Worm (Caenorhabditis elegans): Measurements from ENCODE around the gene F59B2.15.

Gene F59B2.15

ce11 chrIII:8984960-8985359 lies 17.5 kb downstream of the F59B2.15 start (continued):
- no peak for TF ChIP-seq dpl-1 (GFP tag; optimal IDR thresholded peaks at IDR 0.05)
- peak; percentile 4 for TF ChIP-seq pha-4 (tag; optimal IDR thresholded peaks at IDR 0.05)
- TF ChIP-seq tbx-9 (tag; optimal IDR thresholded peaks at IDR 0.05; ENCODE audit: borderline replicate concordance) = no peak
- TF ChIP-seq hrde-1 (tag; optimal IDR thresholded peaks at IDR 0.05; ENCODE audit: borderline replicate concordance) = no peak
- no peak for TF ChIP-seq ztf-18 (tag; optimal IDR thresholded peaks at IDR 0.05)
- no peak for TF ChIP-seq F10E7.11 (tag; optimal IDR thresholded peaks at IDR 0.05)
- TF ChIP-seq nfya-2 (GFP tag; IDR thresholded peaks at IDR 0.05) = no peak
- no peak for TF ChIP-seq Y67H2A.10 (GFP tag; conservative IDR thresholded peaks at IDR 0.05)
- no peak for TF ChIP-seq Y53F4B.3 (GFP tag; IDR thresholded peaks at IDR 0.05)
- no peak for TF ChIP-seq F57A8.1 (GFP tag; optimal IDR thresholded peaks at IDR 0.05)
- TF ChIP-seq ceh-40 (GFP tag; IDR thresholded peaks at IDR 0.05) = no peak
- no peak for TF ChIP-seq nfya-1 (tag; optimal IDR thresholded peaks at IDR 0.05; ENCODE audit: borderline replicate concordance, insufficient read depth)
- no peak for TF ChIP-seq sea-2 (GFP tag; IDR thresholded peaks at IDR 0.05)
- no peak for TF ChIP-seq let-607 (tag; optimal IDR thresholded peaks at IDR 0.05)
- TF ChIP-seq F52B5.7 (tag; optimal IDR thresholded peaks at IDR 0.05) = no peak
- TF ChIP-seq xnd-1 (tag; optimal IDR thresholded peaks at IDR 0.05) = no peak
- TF ChIP-seq rpc-1 (optimal IDR thresholded peaks at IDR 0.05) = no peak
- TF ChIP-seq rpc-1 (tag; optimal IDR thresholded peaks at IDR 0.05) = no peak
- no peak for TF ChIP-seq akir-1 (GFP tag; optimal IDR thresholded peaks at IDR 0.05)
- no peak for TF ChIP-seq sptf-2 (GFP tag; optimal IDR thresholded peaks at IDR 0.05)
- no peak for TF ChIP-seq mel-28 (tag; optimal IDR thresholded peaks at IDR 0.05; ENCODE audit: borderline replicate concordance)
- peak; percentile 70 for TF ChIP-seq hmg-1.2 (GFP tag; IDR thresholded peaks at IDR 0.05)
- TF ChIP-seq unc-130 (GFP tag; optimal IDR thresholded peaks at IDR 0.05) = no peak
- TF ChIP-seq nhr-80 (tag; optimal IDR thresholded peaks at IDR 0.05) = no peak
- no peak for TF ChIP-seq lin-54 (GFP tag; optimal IDR thresholded peaks at IDR 0.05)
- TF ChIP-seq snpc-1.1 (tag; optimal IDR thresholded peaks at IDR 0.05; ENCODE audit: insufficient read depth) = no peak
- no peak for TF ChIP-seq athp-1 (tag; optimal IDR thresholded peaks at IDR 0.05)
- no peak for TF ChIP-seq attf-6 (GFP tag; IDR thresholded peaks at IDR 0.05)
- no peak for TF ChIP-seq bed-2 (GFP tag; IDR thresholded peaks at IDR 0.05)
- TF ChIP-seq C06A6.2 (GFP tag; conservative IDR thresholded peaks at IDR 0.05) = no peak
- TF ChIP-seq lag-1 (GFP tag; IDR thresholded peaks at IDR 0.05) = no peak
- no peak for TF ChIP-seq madf-6 (GFP tag; IDR thresholded peaks at IDR 0.05)
- TF ChIP-seq ztf-3 (GFP tag; optimal IDR thresholded peaks at IDR 0.05) = no peak
- no peak for TF ChIP-seq ccch-3 (GFP tag; optimal IDR thresholded peaks at IDR 0.05)
- TF ChIP-seq cebp-2 (GFP tag; IDR thresholded peaks at IDR 0.05) = no peak
- no peak for TF ChIP-seq aptf-2 (GFP tag; conservative IDR thresholded peaks at IDR 0.05)
- no peak for TF ChIP-seq rec-8 (tag; optimal IDR thresholded peaks at IDR 0.05)
- no peak for TF ChIP-seq nhr-27 (tag; optimal IDR thresholded peaks at IDR 0.05)
- peak; percentile 62 for TF ChIP-seq somi-1 (GFP tag; optimal IDR thresholded peaks at IDR 0.05)
- no peak for TF ChIP-seq unc-62 (GFP tag; optimal IDR thresholded peaks at IDR 0.05)
- TF ChIP-seq ama-1 (optimal IDR thresholded peaks at IDR 0.05) = no peak
- no peak for TF ChIP-seq ama-1 (GFP tag; optimal IDR thresholded peaks at IDR 0.05)
- no peak for TF ChIP-seq B0019.2 (GFP tag; conservative IDR thresholded peaks at IDR 0.05)
- no peak for TF ChIP-seq pbrm-1 (GFP tag; IDR thresholded peaks at IDR 0.05)
- TF ChIP-seq cebp-1 (GFP tag; IDR thresholded peaks at IDR 0.05) = peak; percentile 34; the same call in 1 of the 2 replicates
- TF ChIP-seq cebp-1 (tag; optimal IDR thresholded peaks at IDR 0.05) = peak; percentile 73
- 0 out of 2 replicates have a peak, but pooled peaks have one; percentile 61 for TF ChIP-seq Y56A3A.18 (GFP tag; IDR thresholded peaks at IDR 0.05)
- no peak for TF ChIP-seq ceh-58 (GFP tag; IDR thresholded peaks at IDR 0.05)
- TF ChIP-seq lin-40 (tag; optimal IDR thresholded peaks at IDR 0.05) = peak; percentile 13
- no peak for TF ChIP-seq aptf-3 (GFP tag; IDR thresholded peaks at IDR 0.05)

All from whole organism, young adult.